Worm (Caenorhabditis elegans): ENCODE results near the gene ubc-26.

Gene ubc-26

DNA sequence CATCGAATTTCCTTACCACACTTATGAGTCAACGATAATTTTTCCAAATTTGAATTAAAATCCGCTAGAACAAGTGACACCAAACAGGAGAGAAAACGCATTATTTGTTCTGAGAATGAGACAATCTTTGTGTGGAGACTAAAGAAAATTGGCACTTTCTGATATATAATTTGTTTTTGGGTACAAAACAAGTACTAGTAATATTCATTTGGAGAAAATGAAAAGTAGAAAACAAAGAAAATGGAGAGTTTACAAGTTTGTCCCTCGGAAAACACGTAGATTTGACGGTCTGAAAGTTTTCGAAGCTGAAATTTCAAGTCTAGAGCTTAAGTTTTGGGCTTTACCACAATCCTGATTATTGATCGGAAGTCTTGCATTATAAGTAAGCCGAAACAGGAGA is 40.6 kb upstream of the ubc-26 start, which contains the start of gene irld-66:
Gene irld-66, minus strand, starts transcription at position 101 of the 400 bp plus-strand sequence.
- no peak for TF ChIP-seq hmg-1.1 (GFP tag; IDR thresholded peaks at IDR 0.05)
- no peak for TF ChIP-seq sdz-12 (GFP tag; optimal IDR thresholded peaks at IDR 0.05)

DNA sequence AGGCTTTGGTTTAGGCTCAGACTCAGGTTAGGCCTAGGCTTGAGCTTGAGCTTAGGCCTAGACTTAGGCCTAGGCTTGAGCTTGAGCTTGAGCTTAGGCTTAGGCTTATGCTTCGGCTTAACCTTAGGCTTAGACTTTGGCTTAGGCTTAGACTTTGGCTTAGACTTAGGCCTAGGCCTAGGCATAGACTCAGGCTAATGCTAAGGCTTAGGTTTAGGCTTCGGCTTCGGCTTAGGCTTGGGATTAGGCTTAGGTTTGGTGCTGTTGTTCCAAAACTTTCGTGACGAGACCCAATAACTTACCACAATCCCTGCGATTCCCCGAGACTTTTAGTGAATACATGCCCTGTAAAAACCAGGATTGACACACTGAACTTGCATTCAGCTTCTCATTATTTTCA is 39.5 kb upstream of the ubc-26 start:
- TF ChIP-seq aly-2 (tag; optimal IDR thresholded peaks at IDR 0.05) = no peak
- TF ChIP-seq mes-2 (tag; optimal IDR thresholded peaks at IDR 0.05; ENCODE audit: poor library complexity, severe bottlenecking) = no peak
- peak; percentile 34 for TF ChIP-seq aha-1 (tag)
- TF ChIP-seq nhr-41 (GFP tag; IDR thresholded peaks at IDR 0.05) = no peak
- TF ChIP-seq lsy-2 (tag; optimal IDR thresholded peaks at IDR 0.05) = no peak

DNA sequence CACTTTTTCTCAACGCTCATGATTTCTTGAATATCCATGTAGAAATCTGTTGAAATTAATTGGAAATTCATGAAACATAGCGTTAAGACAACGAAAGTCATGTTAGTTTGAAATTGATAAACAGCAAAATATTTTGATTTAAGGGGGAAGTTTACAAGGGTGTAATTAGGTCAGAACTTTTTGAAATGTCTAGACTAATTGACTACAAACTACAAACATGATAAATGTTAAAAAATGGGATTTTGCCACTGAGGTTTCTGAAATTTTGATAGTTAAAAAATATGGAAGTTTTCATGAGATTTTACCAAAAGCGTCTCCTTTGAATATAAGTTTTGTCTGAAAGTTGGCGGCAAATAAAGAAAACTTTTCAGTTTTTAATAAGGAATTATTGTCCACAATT is 37.7 kb upstream of the ubc-26 start, which contains the start of gene irld-65:
Gene irld-65, minus strand, starts transcription at position 101 of the 400 bp plus-strand sequence.
- TF ChIP-seq daf-12 (tag; optimal IDR thresholded peaks at IDR 0.05) (no peak), unc-62 (GFP tag; optimal IDR thresholded peaks at IDR 0.05 in 1 of 2) (no peak), unc-62 (tag; optimal IDR thresholded peaks at IDR 0.05) (no peak), dmd-6 (GFP tag; IDR thresholded peaks at IDR 0.05) (no peak)

DNA sequence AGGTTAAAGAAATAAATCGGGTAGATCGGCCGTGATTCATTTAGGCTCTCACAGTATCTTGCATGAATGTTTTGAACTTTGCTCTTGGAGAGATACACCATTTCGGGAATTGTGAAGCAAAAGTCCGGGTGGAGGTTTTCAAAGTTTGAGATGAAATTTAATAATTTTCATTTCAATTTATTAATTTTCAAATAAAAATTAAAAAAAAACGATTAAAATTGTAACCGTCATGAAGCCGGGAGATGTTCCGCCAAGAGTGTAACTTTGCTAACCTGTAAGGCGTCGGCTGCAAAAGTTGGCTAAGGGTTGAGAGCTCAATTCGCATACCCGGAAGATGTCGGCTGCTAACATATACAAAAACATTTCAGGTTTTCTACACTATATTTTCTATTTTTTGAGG is 34.2 kb upstream of the ubc-26 start, which contains the start of gene irld-67:
Gene irld-67, minus strand, starts transcription at position 101 of the 400 bp plus-strand sequence.
- TF ChIP-seq pqm-1 (tag; optimal IDR thresholded peaks at IDR 0.05) (no peak), tra-1 (GFP tag; IDR thresholded peaks at IDR 0.05) (no peak), ceh-62 (tag; optimal IDR thresholded peaks at IDR 0.05) (no peak), hlh-11 (tag; optimal IDR thresholded peaks at IDR 0.05) (no peak), Y75B8A.6 (GFP tag; IDR thresholded peaks at IDR 0.05) (no peak)

DNA sequence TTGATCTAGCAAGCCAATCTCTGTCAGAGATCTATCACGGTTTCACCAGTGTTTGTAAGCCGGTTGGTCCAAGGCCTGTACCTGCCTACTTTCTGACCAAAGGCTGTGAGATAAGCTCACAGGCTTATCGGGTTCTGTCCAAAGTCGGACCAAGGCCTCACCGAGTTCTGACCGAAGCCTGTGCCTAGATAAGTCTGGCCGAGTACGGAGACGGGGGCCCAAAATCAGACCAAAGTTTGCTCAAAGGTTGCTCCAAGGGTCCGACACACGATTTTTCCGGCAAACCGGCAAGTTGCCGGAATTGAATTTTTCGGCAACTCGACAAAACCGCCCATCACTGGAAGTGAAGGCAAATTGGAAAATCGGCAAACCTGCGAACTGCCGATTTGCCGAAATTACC is 31.4 kb upstream of the ubc-26 start:
- TF ChIP-seq Y5F2A.4 (GFP tag; optimal IDR thresholded peaks at IDR 0.05) = no peak
- no peak for TF ChIP-seq sdz-12 (GFP tag; optimal IDR thresholded peaks at IDR 0.05)
- TF ChIP-seq set-16 (GFP tag; IDR thresholded peaks at IDR 0.05) = 0 out of 2 replicates have a peak, but pooled peaks have one; percentile 21

DNA sequence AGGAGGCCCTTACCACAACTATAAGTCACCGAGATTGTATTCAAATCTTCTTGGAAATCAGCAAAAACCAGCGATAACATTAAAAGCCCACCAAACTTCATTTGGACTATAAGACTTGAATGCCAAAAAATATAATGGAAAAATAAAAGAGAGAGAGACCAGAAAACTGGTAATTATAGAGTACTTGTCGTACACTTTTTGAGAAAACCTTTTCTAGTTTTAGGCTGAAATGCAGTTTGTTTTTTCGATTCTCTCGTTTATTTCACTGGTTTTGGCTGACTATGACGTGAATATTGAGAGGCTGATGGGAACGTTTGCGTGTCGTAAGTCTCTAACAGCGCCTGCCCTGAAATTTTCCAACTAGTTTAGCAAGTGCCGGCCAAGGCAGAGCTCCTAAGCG is 30.4 kb upstream of the ubc-26 start, which contains the start of the genes irld-64 and irld-63:
Gene irld-64, minus strand, starts transcription at position 101 of the 400 bp plus-strand sequence.
Gene irld-63, plus strand, starts transcription at position 230 of the 400 bp plus-strand sequence.
- TF ChIP-seq ZK546.5 (tag; optimal IDR thresholded peaks at IDR 0.05) = no peak

DNA sequence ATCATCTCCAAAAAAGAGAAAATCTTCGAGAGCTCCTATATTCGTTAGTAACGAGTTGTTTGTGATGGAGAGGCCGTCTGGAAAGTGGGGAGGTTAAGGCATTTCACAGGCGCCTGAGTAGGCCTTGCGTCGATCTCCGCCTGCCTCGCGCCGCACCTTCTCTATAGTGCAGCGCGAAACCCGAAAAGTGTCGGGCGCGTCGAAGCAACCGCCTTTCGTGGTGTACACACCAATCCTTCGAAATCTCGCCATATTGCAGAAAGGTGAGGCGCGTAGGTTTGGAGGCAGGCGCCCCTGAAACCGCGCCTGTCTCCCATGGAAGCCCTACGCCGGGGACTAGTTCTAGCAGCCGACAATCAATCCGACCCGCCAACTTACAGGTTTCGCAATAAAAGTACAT is 29.7 kb upstream of the ubc-26 start:
- TF ChIP-seq set-16 (GFP tag; IDR thresholded peaks at IDR 0.05) = peak; percentile 77
- TF ChIP-seq egl-43 (GFP tag; IDR thresholded peaks at IDR 0.05) = 0 out of 2 replicates have a peak, but pooled peaks have one; percentile 12
- 0 out of 2 replicates have a peak, but pooled peaks have one; percentile 41 for TF ChIP-seq D1046.2 (GFP tag; IDR thresholded peaks at IDR 0.05)
- TF ChIP-seq fkh-10 (GFP tag; optimal IDR thresholded peaks at IDR 0.05) = no peak

DNA sequence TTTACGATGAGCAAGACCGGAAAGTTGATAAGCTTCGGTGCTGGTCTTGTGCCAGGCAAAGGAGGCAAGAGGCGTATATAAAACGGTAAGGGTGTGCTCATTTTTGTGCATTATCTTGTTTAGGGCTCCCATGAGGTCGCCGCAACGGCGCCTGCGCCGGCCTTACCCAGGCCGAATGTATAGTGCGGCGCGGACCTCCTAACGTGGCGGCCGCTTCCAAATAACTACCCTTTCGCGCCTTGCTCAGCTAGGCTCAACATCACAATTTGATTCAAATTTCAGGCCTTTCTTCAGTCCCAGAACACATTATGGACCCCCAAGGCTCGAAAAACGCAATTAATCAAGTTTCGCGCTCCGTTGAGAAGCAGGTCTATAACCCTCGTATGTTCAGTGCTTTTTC is 27.4 kb upstream of the ubc-26 start, which contains the start of the genes ZK355.3 and ZK355.8:
Gene ZK355.3, minus strand, starts transcription at position 101 of the 400 bp plus-strand sequence.
Gene ZK355.8, plus strand, starts transcription at position 272 of the 400 bp plus-strand sequence.
- peak in 1 of 2 experiments; percentile 22 for TF ChIP-seq unc-62 (GFP tag; optimal IDR thresholded peaks at IDR 0.05 in 1 of 2)
- TF ChIP-seq unc-62 (tag; optimal IDR thresholded peaks at IDR 0.05) = no peak
- TF ChIP-seq nhr-48 (tag; optimal IDR thresholded peaks at IDR 0.05) = no peak
- peak; percentile 79 for TF ChIP-seq aha-1 (tag)
- no peak for TF ChIP-seq jun-1 (tag; optimal IDR thresholded peaks at IDR 0.05)
- peak; percentile 40 for TF ChIP-seq set-16 (GFP tag; IDR thresholded peaks at IDR 0.05)
